Fruit fly (Drosophila melanogaster): ENCODE data around the gene Lrch.

dm6 chr2L:17377818-17378217 is 6.1 kb downstream of the Lrch start:
- TF ChIP-seq topi (GFP tag; optimal IDR thresholded peaks at IDR 0.05) (no peak), fd59A (GFP tag; optimal IDR thresholded peaks at IDR 0.05) (no peak), CG10631 (GFP tag; optimal IDR thresholded peaks at IDR 0.05) (no peak), Ets21C (GFP tag; optimal IDR thresholded peaks at IDR 0.05) (no peak), CG6808 (GFP tag; optimal IDR thresholded peaks at IDR 0.05) (no peak), CG6854 (GFP tag; optimal IDR thresholded peaks at IDR 0.05) (no peak), CG4318 (GFP tag; optimal IDR thresholded peaks at IDR 0.05) (no peak), CG11762 (GFP tag; optimal IDR thresholded peaks at IDR 0.05; ENCODE audit: insufficient read depth) (no peak), net (GFP tag; optimal IDR thresholded peaks at IDR 0.05) (no peak)
